Worm (Caenorhabditis elegans): ENCODE results near the gene alfa-1.

DNA sequence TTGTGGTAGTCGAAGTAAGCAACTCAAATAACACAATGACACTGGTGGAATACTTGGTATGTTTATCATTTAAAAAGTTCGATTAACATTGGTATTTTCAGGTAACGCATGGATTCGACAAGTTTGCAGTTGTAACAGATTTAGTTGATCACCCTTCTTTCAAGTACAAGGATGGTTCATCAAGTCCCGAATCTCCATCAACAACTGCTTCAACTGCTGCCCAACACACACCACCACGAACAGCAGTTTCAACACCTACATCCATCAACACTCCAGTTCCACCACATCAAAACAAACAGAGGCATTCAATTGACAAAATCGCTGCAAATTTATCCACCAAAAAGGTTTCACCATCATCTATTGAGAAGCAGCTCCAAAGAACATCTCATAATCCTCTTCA is 20.2 kb upstream of the alfa-1 start:
- no peak for TF ChIP-seq klf-2 (GFP tag; conservative IDR thresholded peaks at IDR 0.05)
- no peak for TF ChIP-seq ztf-23 (GFP tag; IDR thresholded peaks at IDR 0.05)
- no peak for TF ChIP-seq tab-1 (GFP tag; IDR thresholded peaks at IDR 0.05)
- no peak for TF ChIP-seq med-1 (GFP tag; optimal IDR thresholded peaks at IDR 0.05; ENCODE audit: insufficient read depth)
- TF ChIP-seq cog-1 (tag; optimal IDR thresholded peaks at IDR 0.05): no peak
- no peak for TF ChIP-seq ztf-29 (GFP tag; IDR thresholded peaks at IDR 0.05)
- no peak for TF ChIP-seq T22C8.4 (GFP tag; IDR thresholded peaks at IDR 0.05)

Data from whole organism, midembryonic.